Fruit fly (Drosophila melanogaster): ENCODE data around the gene Imp.

Gene Imp

DNA sequence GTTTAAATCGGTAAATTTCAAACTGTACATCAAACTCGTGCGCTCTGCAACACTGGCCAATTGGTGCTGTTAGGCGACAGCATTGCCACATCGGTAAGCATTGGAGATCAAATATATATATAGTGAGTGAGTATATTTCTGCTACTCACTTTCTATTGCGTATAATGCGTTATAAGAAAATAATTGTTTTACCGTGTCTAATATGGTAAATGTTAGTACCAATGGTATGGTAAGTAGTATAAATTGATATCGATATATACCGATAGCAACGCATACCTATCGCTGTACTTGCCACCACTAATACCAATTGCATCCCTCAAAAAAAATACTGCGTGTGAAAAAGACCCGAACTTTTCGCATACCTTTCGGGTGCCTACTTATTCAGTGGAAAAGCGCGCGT is 33.3 kb upstream of the Imp start, which contains the start of the genes sofe and CG2186 (continued):
- TF ChIP-seq CG18764 (GFP tag; optimal IDR thresholded peaks at IDR 0.05) (peak; percentile 33), YL-1 (GFP tag; optimal IDR thresholded peaks at IDR 0.05) (no peak), CG15269 (tag; optimal IDR thresholded peaks at IDR 0.05) (no peak), CG9437 (GFP tag; optimal IDR thresholded peaks at IDR 0.05) (no peak), Hr78 (GFP tag; optimal IDR thresholded peaks at IDR 0.05) (no peak), CG18619 (GFP tag; optimal IDR thresholded peaks at IDR 0.05) (no peak), CG4854 (GFP tag; optimal IDR thresholded peaks at IDR 0.05) (peak; percentile 15), pfk (GFP tag; optimal IDR thresholded peaks at IDR 0.05) (no peak), CoRest (tag; optimal IDR thresholded peaks at IDR 0.05) (peak; percentile 67), phol (tag; optimal IDR thresholded peaks at IDR 0.05) (peak; percentile 77), CG6175 (GFP tag; IDR thresholded peaks at IDR 0.05) (no peak), prd (optimal IDR thresholded peaks at IDR 0.05) (no peak), prd (GFP tag; IDR thresholded peaks at IDR 0.05) (peak; percentile 67), Atf-2 (GFP tag; optimal IDR thresholded peaks at IDR 0.05) (peak; percentile 33), lilli (GFP tag; optimal IDR thresholded peaks at IDR 0.05) (peak; percentile 81), HLHmδ (GFP tag; optimal IDR thresholded peaks at IDR 0.05) (no peak), Aef1 (GFP tag; IDR thresholded peaks at IDR 0.05) (0 out of 3 replicates have a peak, but pooled peaks have one; percentile 20), Hey (tag; optimal IDR thresholded peaks at IDR 0.05) (no peak), mirr (GFP tag; optimal IDR thresholded peaks at IDR 0.05) (no peak), wdn (GFP tag; IDR thresholded peaks at IDR 0.05) (no peak), CG10267 (tag; optimal IDR thresholded peaks at IDR 0.05) (peak; percentile 97), CG17612 (GFP tag; IDR thresholded peaks at IDR 0.05) (no peak), inv (GFP tag; IDR thresholded peaks at IDR 0.05; ENCODE audit: partially characterized antibody) (peak; percentile 78), Elba2 (GFP tag; optimal IDR thresholded peaks at IDR 0.05) (peak; percentile 79), sim (GFP tag; IDR thresholded peaks at IDR 0.05) (no peak), Eip74EF (GFP tag; optimal IDR thresholded peaks at IDR 0.05) (no peak), seq (GFP tag; IDR thresholded peaks at IDR 0.05) (no peak), gro (GFP tag; optimal IDR thresholded peaks at IDR 0.05) (peak; percentile 46), CG12299 (tag; optimal IDR thresholded peaks at IDR 0.05) (peak; percentile 61), Hmx (GFP tag; optimal IDR thresholded peaks at IDR 0.05) (no peak), pum (GFP tag; optimal IDR thresholded peaks at IDR 0.05) (peak; percentile 58), CG2120 (GFP tag; optimal IDR thresholded peaks at IDR 0.05) (peak; percentile 78), fd102C (GFP tag; optimal IDR thresholded peaks at IDR 0.05) (no peak), NfI (GFP tag; optimal IDR thresholded peaks at IDR 0.05) (peak; percentile 42), Hmr (GFP tag; optimal IDR thresholded peaks at IDR 0.05) (no peak), twi (tag; optimal IDR thresholded peaks at IDR 0.05) (no peak), tap (tag; optimal IDR thresholded peaks at IDR 0.05) (no peak), hkb (optimal IDR thresholded peaks at IDR 0.05) (no peak), hkb (GFP tag; IDR thresholded peaks at IDR 0.05) (0 out of 2 replicates have a peak, but pooled peaks have one; percentile 39), az2 (GFP tag; optimal IDR thresholded peaks at IDR 0.05) (peak; percentile 44), CG2129 (GFP tag; IDR thresholded peaks at IDR 0.05; ENCODE audit: partially characterized antibody) (peak; percentile 84), Tbp (GFP tag; optimal IDR thresholded peaks at IDR 0.05) (no peak), mld (GFP tag; IDR thresholded peaks at IDR 0.05; ENCODE audit: partially characterized antibody) (peak; percentile 15; the same call in 1 of the 3 replicates), Dfd (GFP tag; optimal IDR thresholded peaks at IDR 0.05) (no peak), tgo (GFP tag; IDR thresholded peaks at IDR 0.05) (0 out of 3 replicates have a peak, but pooled peaks have one; percentile 41), esg (GFP tag; conservative IDR thresholded peaks at IDR 0.05) (no peak; the same call in 1 of the 2 replicates), HLH3B (GFP tag; IDR thresholded peaks at IDR 0.05) (0 out of 2 replicates have a peak, but pooled peaks have one; percentile 26), pros (GFP tag; optimal IDR thresholded peaks at IDR 0.05) (no peak), PHDP (tag; optimal IDR thresholded peaks at IDR 0.05) (peak; percentile 55), CG15601 (tag; optimal IDR thresholded peaks at IDR 0.05) (peak; percentile 45), MTF-1 (GFP tag; optimal IDR thresholded peaks at IDR 0.05; ENCODE audit: borderline replicate concordance) (no peak)
